Fruit fly (Drosophila melanogaster): Measurements from ENCODE around the gene CG4293.

DNA sequence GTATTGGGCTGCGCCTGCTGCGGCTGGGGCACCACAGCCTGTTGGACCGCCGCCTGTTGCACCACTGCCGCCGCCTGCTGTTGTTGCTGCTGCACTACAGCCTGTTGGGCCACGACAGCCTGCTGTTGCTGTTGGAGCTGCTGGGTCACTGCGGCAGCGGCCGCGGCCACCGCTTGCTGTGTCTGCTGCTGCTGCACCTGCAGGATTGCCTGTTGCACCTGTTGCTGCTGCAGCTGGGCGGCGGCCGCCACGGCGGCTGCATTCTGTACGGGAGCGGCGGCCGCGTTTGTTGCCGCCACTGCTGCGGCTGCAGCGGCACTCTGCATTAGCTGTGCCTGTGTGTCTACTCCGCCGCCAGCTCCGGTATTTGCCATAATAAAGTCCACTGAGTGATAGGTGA, 11.2 kb downstream of the CG4293 start:
- TF ChIP-seq dsf (GFP tag; optimal IDR thresholded peaks at IDR 0.05; ENCODE audit: borderline replicate concordance) (no peak), br (GFP tag; optimal IDR thresholded peaks at IDR 0.05) (no peak), Dfd (GFP tag; optimal IDR thresholded peaks at IDR 0.05) (no peak), psq (GFP tag; optimal IDR thresholded peaks at IDR 0.05) (no peak), Abd-B (GFP tag; optimal IDR thresholded peaks at IDR 0.05) (no peak), Sp1 (GFP tag; optimal IDR thresholded peaks at IDR 0.05) (no peak), jim (GFP tag; optimal IDR thresholded peaks at IDR 0.05) (no peak), Mio (GFP tag; optimal IDR thresholded peaks at IDR 0.05) (no peak), Myc (optimal IDR thresholded peaks at IDR 0.05) (no peak), pan (optimal IDR thresholded peaks at IDR 0.05) (no peak), Vsx2 (GFP tag; optimal IDR thresholded peaks at IDR 0.05; ENCODE audit: partially characterized antibody) (no peak)
